Fruit fly (Drosophila melanogaster): Measurements from ENCODE around the gene CarT.

The CarT gene

dm6 chr2L:20681648-20682098 lies 48.4 kb downstream of the CarT start, which contains the start of gene Cen (continued):
- TF ChIP-seq CG33213 (GFP tag; optimal IDR thresholded peaks at IDR 0.05) = peak; percentile 18
- peak; percentile 18 for TF ChIP-seq CG10209 (GFP tag; optimal IDR thresholded peaks at IDR 0.05)
- TF ChIP-seq CG4424 (GFP tag; optimal IDR thresholded peaks at IDR 0.05) = no peak
- TF ChIP-seq CG30431 (GFP tag; optimal IDR thresholded peaks at IDR 0.05) = peak; percentile 13
- peak; percentile 60 for TF ChIP-seq Rfx (GFP tag; IDR thresholded peaks at IDR 0.05)
- peak; percentile 16 for TF ChIP-seq Myb (GFP tag; optimal IDR thresholded peaks at IDR 0.05)
- peak; percentile 41; the same call in 1 of the 3 replicates for TF ChIP-seq zfh1 (GFP tag; IDR thresholded peaks at IDR 0.05)
- TF ChIP-seq CG13775 (GFP tag; optimal IDR thresholded peaks at IDR 0.05) = peak; percentile 61
- TF ChIP-seq CG11504 (tag; optimal IDR thresholded peaks at IDR 0.05) = no peak
- TF ChIP-seq CG12155 (GFP tag; optimal IDR thresholded peaks at IDR 0.05) = peak; percentile 26
- TF ChIP-seq pzg (GFP tag; optimal IDR thresholded peaks at IDR 0.05) = peak; percentile 18
- peak; percentile 43 for TF ChIP-seq Hmr (GFP tag; optimal IDR thresholded peaks at IDR 0.05)
- TF ChIP-seq chif (GFP tag; optimal IDR thresholded peaks at IDR 0.05) = peak in 1 of 2 experiments; percentile 7
- TF ChIP-seq CG17328 (GFP tag; IDR thresholded peaks at IDR 0.05) = peak; percentile 66
- peak; percentile 13 for TF ChIP-seq Hr3 (GFP tag; optimal IDR thresholded peaks at IDR 0.05)
- no peak for TF ChIP-seq CG15011 (GFP tag; optimal IDR thresholded peaks at IDR 0.05)
- TF ChIP-seq org-1 (GFP tag; optimal IDR thresholded peaks at IDR 0.05) = no peak
- peak; percentile 9 for TF ChIP-seq slou (GFP tag; optimal IDR thresholded peaks at IDR 0.05)
- peak; percentile 1 for TF ChIP-seq CG7271 (tag; optimal IDR thresholded peaks at IDR 0.05)
- TF ChIP-seq Trl (optimal IDR thresholded peaks at IDR 0.05) = no peak
- TF ChIP-seq Trl (GFP tag; optimal IDR thresholded peaks at IDR 0.05) = peak; percentile 32
- peak; percentile 30 for TF ChIP-seq CG12104 (GFP tag; optimal IDR thresholded peaks at IDR 0.05)
- no peak for TF ChIP-seq sd (tag; optimal IDR thresholded peaks at IDR 0.05)
- TF ChIP-seq NC2β (GFP tag; optimal IDR thresholded peaks at IDR 0.05) = peak; percentile 43
- peak; percentile 56; the same call in 1 of the 2 replicates for TF ChIP-seq Ptx1 (GFP tag; IDR thresholded peaks at IDR 0.05)
- TF ChIP-seq en (GFP tag; optimal IDR thresholded peaks at IDR 0.05) = no peak
- TF ChIP-seq Pdp1 (GFP tag; optimal IDR thresholded peaks at IDR 0.05) = peak; percentile 42 to 95
- peak; percentile 11; the same call in 1 of the 2 replicates for TF ChIP-seq sob (GFP tag; IDR thresholded peaks at IDR 0.05)
- peak; percentile 47 for TF ChIP-seq Sox102F (GFP tag; optimal IDR thresholded peaks at IDR 0.05)
- peak; percentile 26 for TF ChIP-seq CG18476 (GFP tag; optimal IDR thresholded peaks at IDR 0.05)
- TF ChIP-seq tin (GFP tag; optimal IDR thresholded peaks at IDR 0.05) = peak; percentile 14
- TF ChIP-seq CG9817 (tag; optimal IDR thresholded peaks at IDR 0.05) = peak; percentile 1
- 0 out of 2 replicates have a peak, but pooled peaks have one; percentile 20 for TF ChIP-seq CG1024 (GFP tag; IDR thresholded peaks at IDR 0.05)
- TF ChIP-seq slbo (GFP tag; IDR thresholded peaks at IDR 0.05) = peak; percentile 58
- TF ChIP-seq Max (GFP tag; optimal IDR thresholded peaks at IDR 0.05) = peak; percentile 28
- peak; percentile 32; the same call in 1 of the 2 replicates for TF ChIP-seq ttk (GFP tag; IDR thresholded peaks at IDR 0.05)
- peak; percentile 63 for TF ChIP-seq CG2120 (GFP tag; optimal IDR thresholded peaks at IDR 0.05)
- TF ChIP-seq CG5245 (GFP tag; optimal IDR thresholded peaks at IDR 0.05) = no peak
- no peak for TF ChIP-seq CG14667 (GFP tag; IDR thresholded peaks at IDR 0.05)
- TF ChIP-seq bsh (GFP tag; optimal IDR thresholded peaks at IDR 0.05) = peak in 1 of 2 experiments; percentile 10
- TF ChIP-seq ssp (GFP tag; IDR thresholded peaks at IDR 0.05) = peak; percentile 36; the same call in 1 of the 2 replicates
- no peak for TF ChIP-seq Vsx1 (GFP tag; optimal IDR thresholded peaks at IDR 0.05)
- TF ChIP-seq CoRest (tag; optimal IDR thresholded peaks at IDR 0.05) = peak; percentile 48
- TF ChIP-seq pum (GFP tag; optimal IDR thresholded peaks at IDR 0.05) = peak; percentile 4
- peak; percentile 13 for TF ChIP-seq cato (GFP tag; optimal IDR thresholded peaks at IDR 0.05; ENCODE audit: borderline replicate concordance)
- TF ChIP-seq CG30403 (GFP tag; optimal IDR thresholded peaks at IDR 0.05) = peak; percentile 50
- peak; percentile 25 for TF ChIP-seq CG13624 (GFP tag; optimal IDR thresholded peaks at IDR 0.05)
- TF ChIP-seq CG10366 (GFP tag; IDR thresholded peaks at IDR 0.05) = peak; percentile 47
- peak; percentile 30 for TF ChIP-seq CG1602 (GFP tag; optimal IDR thresholded peaks at IDR 0.05)
- TF ChIP-seq ken (GFP tag; IDR thresholded peaks at IDR 0.05) = peak; percentile 63; the same call in 1 of the 3 replicates
- TF ChIP-seq eyg (GFP tag; optimal IDR thresholded peaks at IDR 0.05) = peak; percentile 13
